Worm (Caenorhabditis elegans): Measurements from ENCODE around the gene tdo-2.

- TF ChIP-seq him-1 (tag; optimal IDR thresholded peaks at IDR 0.05) (no peak), dao-5 (tag; optimal IDR thresholded peaks at IDR 0.05) (no peak)
Measured at ce11 chrIII:5922236-5922635, 2.5 kb upstream of the tdo-2 start.

All from whole organism, L4/young adult.